Worm (Caenorhabditis elegans): Measurements from ENCODE around the gene F59F5.7.

DNA sequence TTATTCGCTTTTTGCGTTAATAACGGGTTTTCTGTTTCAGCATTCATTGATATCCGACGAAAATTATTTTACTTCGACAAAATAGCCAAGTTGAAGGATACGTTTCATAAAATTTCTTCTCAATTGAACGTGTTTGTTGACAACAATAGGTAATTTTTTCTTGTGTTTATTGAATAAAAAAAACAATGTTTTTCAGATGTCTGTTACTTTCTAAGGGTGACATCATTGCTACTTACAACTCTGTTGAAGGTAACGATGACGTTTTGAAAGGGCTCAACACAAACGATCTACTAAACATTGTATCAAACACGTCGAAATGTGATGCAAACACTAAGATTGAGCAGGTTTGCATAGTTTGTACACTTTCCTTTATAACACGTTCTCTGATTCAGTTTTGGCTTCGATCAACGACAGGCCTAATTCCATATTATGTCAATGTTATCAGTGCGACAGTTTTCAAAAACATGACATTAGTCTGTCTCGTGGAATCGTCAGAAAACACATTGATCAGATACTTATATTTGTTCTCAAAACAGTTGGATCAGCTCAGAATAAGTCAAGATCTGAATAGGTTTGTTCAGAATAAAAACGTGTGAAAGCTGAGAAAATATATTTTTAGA lies 24.6 kb upstream of the F59F5.7 start:
- TF ChIP-seq W03F9.2 (tag; optimal IDR thresholded peaks at IDR 0.05) (no peak), him-1 (tag; optimal IDR thresholded peaks at IDR 0.05) (no peak)
